Worm (Caenorhabditis elegans): Measurements from ENCODE around the gene eppl-1.

DNA sequence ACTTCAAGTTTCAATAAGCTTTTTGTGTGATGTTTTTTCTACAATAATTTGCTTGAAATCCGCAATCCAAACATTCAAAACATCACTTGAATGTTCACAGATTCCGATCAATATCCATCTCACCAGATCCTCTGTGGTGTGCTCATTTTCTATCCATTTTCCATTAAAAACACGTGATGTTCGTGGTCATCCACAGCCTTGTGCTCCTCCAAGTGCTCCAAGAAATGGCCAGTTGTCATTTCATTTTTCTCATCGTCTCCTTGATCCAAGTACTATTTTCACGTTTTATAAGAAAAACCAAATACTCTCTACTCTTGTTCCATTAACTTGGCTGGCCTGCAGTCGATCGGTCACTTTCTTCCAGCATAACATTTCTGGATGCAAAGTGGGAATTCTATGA lies 24.6 kb upstream of the eppl-1 start:
- TF ChIP-seq ceh-18 (tag; optimal IDR thresholded peaks at IDR 0.05) (no peak), Y22D7AL.16 (tag; optimal IDR thresholded peaks at IDR 0.05) (no peak), C38D4.7 (GFP tag; optimal IDR thresholded peaks at IDR 0.05) (no peak), lim-6 (tag; optimal IDR thresholded peaks at IDR 0.05) (no peak), fkh-6 (tag; optimal IDR thresholded peaks at IDR 0.05) (no peak), unc-42 (tag; optimal IDR thresholded peaks at IDR 0.05) (no peak)
